Fruit fly (Drosophila melanogaster) whole organism, embryonic: ENCODE results near the gene CG14253.

ENCODE experiments used
- Ada2b ChIP-seq: fragments of 200-800 bp; sonication (Bioruptor generic); IDR thresholded peaks from 2 replicates; pipeline ENCODE4 v1.3.6; 2022; ENCODE audit warnings: missing biosample characterization, missing genetic modification characterization
- CG10267 ChIP-seq: fragments of 200-800 bp; sonication (Bioruptor generic); optimal IDR thresholded peaks from 2 replicates; lab custom pipeline; 2018; ENCODE audit warnings: missing biosample characterization, mild to moderate bottlenecking, missing genetic modification characterization, moderate library complexity
- CG10274 ChIP-seq: fragments of 200-800 bp; sonication (Bioruptor generic); optimal IDR thresholded peaks from 3 replicates; lab custom pipeline; 2017; ENCODE audit warnings: missing biosample characterization, mild to moderate bottlenecking, missing genetic modification characterization
- CG10431 ChIP-seq: fragments of 200-800 bp; sonication (Bioruptor generic); optimal IDR thresholded peaks from 3 replicates; lab custom pipeline; 2018; ENCODE audit warnings: missing biosample characterization, mild to moderate bottlenecking, missing genetic modification characterization
- CG10979 ChIP-seq: fragments of 200-800 bp; sonication (Bioruptor generic); optimal IDR thresholded peaks from 2 replicates; lab custom pipeline; 2018; ENCODE audit warnings: missing biosample characterization, mild to moderate bottlenecking, missing genetic modification characterization, moderate library complexity
- CG12744 ChIP-seq: fragments of 200-800 bp; sonication (Bioruptor generic); optimal IDR thresholded peaks from 2 replicates; lab custom pipeline; 2016; ENCODE audit warnings: missing biosample characterization, missing genetic modification characterization
- CG14441 ChIP-seq: fragments of 200-800 bp; sonication (Bioruptor generic); IDR thresholded peaks from 2 replicates; pipeline ENCODE4 v1.3.6; 2022; ENCODE audit warnings: missing biosample characterization, missing genetic modification characterization
- CG32532 ChIP-seq: fragments of 200-800 bp; sonication (Bioruptor generic); IDR thresholded peaks from 2 replicates; pipeline ENCODE4 v1.3.6; 2022; ENCODE audit warnings: missing biosample characterization, missing genetic modification characterization
- CG32772 ChIP-seq: fragments of 200-800 bp; sonication (Bioruptor generic); IDR thresholded peaks from 2 replicates; pipeline ENCODE4 v1.3.6; 2022; ENCODE audit warnings: missing biosample characterization, missing genetic modification characterization
- CG33213 ChIP-seq: fragments of 200-800 bp; sonication (Bioruptor generic); optimal IDR thresholded peaks from 3 replicates; lab custom pipeline; 2016; ENCODE audit warnings: missing biosample characterization, missing genetic modification characterization
- CG3407 ChIP-seq: fragments of 200-800 bp; sonication (Bioruptor generic); optimal IDR thresholded peaks from 2 replicates; lab custom pipeline; 2018; ENCODE audit warnings: missing biosample characterization, mild to moderate bottlenecking, missing genetic modification characterization
- CG34422 ChIP-seq: fragments of 200-800 bp; sonication (Bioruptor generic); IDR thresholded peaks from 3 replicates; pipeline ENCODE4 v1.3.6; 2022; ENCODE audit warnings: missing biosample characterization, missing genetic modification characterization
- CG3838 ChIP-seq: fragments of 200-800 bp; sonication (Bioruptor generic); optimal IDR thresholded peaks from 3 replicates; lab custom pipeline; 2016; ENCODE audit warnings: missing biosample characterization, missing genetic modification characterization
- CG4282 ChIP-seq: fragments of 200-800 bp; sonication (Bioruptor generic); optimal IDR thresholded peaks from 2 replicates; lab custom pipeline; 2016; ENCODE audit warnings: missing biosample characterization, missing genetic modification characterization
- CG4404 ChIP-seq: fragments of 200-800 bp; sonication (Bioruptor generic); IDR thresholded peaks from 2 replicates; pipeline ENCODE4 v1.3.6; 2022; ENCODE audit warnings: missing biosample characterization, missing genetic modification characterization
- CG4730 ChIP-seq: fragments of 200-800 bp; sonication (Bioruptor generic); IDR thresholded peaks from 2 replicates; pipeline ENCODE4 v1.3.6; 2022; ENCODE audit warnings: missing biosample characterization, missing genetic modification characterization
- CG5180 ChIP-seq: fragments of 200-800 bp; sonication (Bioruptor generic); optimal IDR thresholded peaks from 3 replicates; lab custom pipeline; 2017; ENCODE audit warnings: missing biosample characterization, missing genetic modification characterization, mild to moderate bottlenecking, moderate library complexity, missing genetic modification reagents
- CG5953 ChIP-seq: fragments of 200-800 bp; sonication (Bioruptor generic); IDR thresholded peaks from 2 replicates; pipeline ENCODE4 v1.3.6; 2022; ENCODE audit warnings: missing biosample characterization, missing genetic modification characterization
- CG6175 ChIP-seq: fragments of 200-800 bp; sonication (Bioruptor generic); IDR thresholded peaks from 3 replicates; pipeline ENCODE4 v1.3.6; 2022; ENCODE audit warnings: missing biosample characterization, missing genetic modification characterization
- CG6254 ChIP-seq: fragments of 200-800 bp; sonication (Bioruptor generic); optimal IDR thresholded peaks from 3 replicates; lab custom pipeline; 2017; ENCODE audit warnings: mild to moderate bottlenecking, missing biosample characterization, missing genetic modification reagents, missing genetic modification characterization
- CG6689 ChIP-seq: fragments of 200-800 bp; sonication (Bioruptor generic); IDR thresholded peaks from 2 replicates; pipeline ENCODE4 v1.3.6; 2022; ENCODE audit warnings: missing biosample characterization, missing genetic modification characterization
- CG6813 ChIP-seq: fragments of 200-800 bp; sonication (Bioruptor generic); optimal IDR thresholded peaks from 2 replicates; lab custom pipeline; 2017; ENCODE audit warnings: missing biosample characterization, missing genetic modification characterization, mild to moderate bottlenecking, moderate library complexity, missing genetic modification reagents
- CHES-1-like ChIP-seq: fragments of 200-800 bp; sonication (Bioruptor generic); optimal IDR thresholded peaks from 2 replicates; lab custom pipeline; 2016; ENCODE audit warnings: missing biosample characterization, missing genetic modification characterization
- HLHmδ ChIP-seq: fragments of 200-800 bp; sonication (Bioruptor generic); optimal IDR thresholded peaks from 2 replicates; lab custom pipeline; 2018; ENCODE audit warnings: missing biosample characterization, mild to moderate bottlenecking, missing genetic modification characterization, moderate library complexity
- Hmr ChIP-seq: fragments of 200-800 bp; sonication (Bioruptor generic); optimal IDR thresholded peaks from 3 replicates; lab custom pipeline; 2017; ENCODE audit warnings: mild to moderate bottlenecking, missing biosample characterization, missing genetic modification reagents, missing genetic modification characterization
- Lhr ChIP-seq: fragments of 200-800 bp; sonication (Bioruptor generic); optimal IDR thresholded peaks from 3 replicates; lab custom pipeline; 2017; ENCODE audit warnings: mild to moderate bottlenecking, missing biosample characterization, missing genetic modification reagents, missing genetic modification characterization
- MTF-1 ChIP-seq: fragments of 200-800 bp; sonication (Bioruptor generic); optimal IDR thresholded peaks from 2 replicates; lab custom pipeline; 2018; ENCODE audit warnings: missing biosample characterization, mild to moderate bottlenecking, missing genetic modification characterization, borderline replicate concordance
- NC2β ChIP-seq: fragments of 200-800 bp; sonication (Bioruptor generic); optimal IDR thresholded peaks from 2 replicates; lab custom pipeline; 2016; ENCODE audit warnings: missing biosample characterization, missing genetic modification characterization
- Ravus ChIP-seq: fragments of 200-800 bp; sonication (Bioruptor generic); IDR thresholded peaks from 2 replicates; pipeline ENCODE4 v1.3.6; 2022; ENCODE audit warnings: missing biosample characterization, missing genetic modification characterization
- Sry-δ ChIP-seq: fragments of 200-800 bp; sonication (Bioruptor generic); optimal IDR thresholded peaks from 2 replicates; lab custom pipeline; 2016; ENCODE audit warnings: missing biosample characterization, missing genetic modification characterization
- ash1 ChIP-seq: fragments of 200-800 bp; sonication (Bioruptor generic); optimal IDR thresholded peaks from 2 replicates; lab custom pipeline; 2018; ENCODE audit warnings: missing biosample characterization, mild to moderate bottlenecking, missing genetic modification characterization
- cato ChIP-seq: fragments of 200-800 bp; sonication (Bioruptor generic); optimal IDR thresholded peaks from 2 replicates; lab custom pipeline; 2016; ENCODE audit warnings: missing biosample characterization, missing genetic modification characterization, borderline replicate concordance
- chm ChIP-seq: fragments of 200-800 bp; sonication (Bioruptor generic); IDR thresholded peaks from 2 replicates; pipeline ENCODE4 v1.3.6; 2022; ENCODE audit warnings: missing biosample characterization, missing genetic modification characterization
- chn ChIP-seq: fragments of 200-800 bp; sonication (Bioruptor generic); optimal IDR thresholded peaks from 2 replicates; lab custom pipeline; 2016; ENCODE audit warnings: missing biosample characterization, missing genetic modification characterization
- corto ChIP-seq: fragments of 200-800 bp; sonication (Bioruptor generic); optimal IDR thresholded peaks from 2 replicates; lab custom pipeline; 2016; ENCODE audit warnings: missing biosample characterization, mild to moderate bottlenecking, missing genetic modification characterization, moderate library complexity
- crol ChIP-seq: fragments of 200-800 bp; sonication (Bioruptor generic); IDR thresholded peaks from 2 replicates; pipeline ENCODE4 v1.3.6; 2022; ENCODE audit warnings: missing biosample characterization, missing genetic modification characterization
- danr ChIP-seq: fragments of 200-800 bp; sonication (Bioruptor generic); IDR thresholded peaks from 2 replicates; pipeline ENCODE4 v1.3.6; 2022; ENCODE audit warnings: missing biosample characterization, missing genetic modification characterization
- dimm ChIP-seq: fragments of 200-800 bp; sonication (Bioruptor generic); IDR thresholded peaks from 2 replicates; pipeline ENCODE4 v1.3.6; 2022; ENCODE audit warnings: missing biosample characterization, missing genetic modification characterization
- disco-r ChIP-seq: fragments of 200-800 bp; sonication (Bioruptor generic); optimal IDR thresholded peaks from 2 replicates; lab custom pipeline; 2016; ENCODE audit warnings: missing biosample characterization, missing genetic modification characterization
- gfzf ChIP-seq: fragments of 200-800 bp; sonication (Bioruptor generic); optimal IDR thresholded peaks from 2 replicates; lab custom pipeline; 2016; ENCODE audit warnings: missing biosample characterization, mild to moderate bottlenecking, missing genetic modification characterization, moderate library complexity
- gro ChIP-seq: fragments of 200-800 bp; sonication (Bioruptor generic); optimal IDR thresholded peaks from 2 replicates; lab custom pipeline; 2016; ENCODE audit warnings: missing biosample characterization, missing genetic modification characterization
- jing ChIP-seq: fragments of 200-800 bp; sonication (Bioruptor generic); optimal IDR thresholded peaks from 2 replicates; lab custom pipeline; 2018; ENCODE audit warnings: missing biosample characterization, mild to moderate bottlenecking, missing genetic modification characterization
- jumu ChIP-seq: fragments of 200-800 bp; sonication (Bioruptor generic); optimal IDR thresholded peaks from 3 replicates; lab custom pipeline; 2016; ENCODE audit warnings: missing biosample characterization, missing genetic modification characterization
- kah ChIP-seq: fragments of 200-800 bp; sonication (Bioruptor generic); optimal IDR thresholded peaks from 2 replicates; lab custom pipeline; 2018; ENCODE audit warnings: missing biosample characterization, mild to moderate bottlenecking, missing genetic modification characterization
- prd ChIP-seq, 3 experiments: fragments of >200 bp in 2 of 3; fragments of 200-800 bp in 1 of 3; sonication (Bioruptor generic) in 1 of 3; optimal IDR thresholded peaks in 2 of 3; IDR thresholded peaks in 1 of 3; 2 replicates in 2 of 3; 3 replicates in 1 of 3; pipeline versions ENCODE4 v1.3.6 to Lab custom; 2017 to 2022; ENCODE audit warnings: missing biosample characterization in 1 of 3, missing genetic modification characterization in 1 of 3
- salm ChIP-seq: fragments of 200-800 bp; sonication (Bioruptor generic); optimal IDR thresholded peaks from 2 replicates; lab custom pipeline; 2018; ENCODE audit warnings: missing biosample characterization, mild to moderate bottlenecking, missing genetic modification characterization
- sens ChIP-seq: fragments of 200-800 bp; sonication (Bioruptor generic); peaks from one replicate; lab custom pipeline; 2016; ENCODE audit warnings: missing biosample characterization, missing genetic modification characterization
- seq ChIP-seq: fragments of 200-800 bp; sonication (Bioruptor generic); IDR thresholded peaks from 2 replicates; pipeline ENCODE4 v1.3.6; 2022; ENCODE audit warnings: missing biosample characterization, missing genetic modification characterization
- ssp ChIP-seq: fragments of 200-800 bp; sonication (Bioruptor generic); IDR thresholded peaks from 2 replicates; pipeline ENCODE4 v1.3.6; 2022; ENCODE audit warnings: missing biosample characterization, missing genetic modification characterization
- toy ChIP-seq: fragments of 200-800 bp; sonication (Bioruptor generic); IDR thresholded peaks from 2 replicates; pipeline ENCODE4 v1.3.6; 2022; ENCODE audit warnings: missing biosample characterization, missing genetic modification characterization
- trem ChIP-seq: fragments of 200-800 bp; optimal IDR thresholded peaks from 3 replicates; lab custom pipeline; 2019; ENCODE audit warnings: missing biosample characterization, mild to moderate bottlenecking, missing genetic modification characterization, moderate library complexity
- wek ChIP-seq: fragments of 200-800 bp; sonication (Bioruptor generic); optimal IDR thresholded peaks from 3 replicates; lab custom pipeline; 2018; ENCODE audit warnings: missing biosample characterization, mild to moderate bottlenecking, missing genetic modification characterization, moderate library complexity

Gene CG14253

dm6 chr3R:26953478-26953874 lies 24.9 kb upstream of the CG14253 start (continued):
- TF ChIP-seq wek (GFP tag; lab: Kevin White, UChicago) (no peak), crol (GFP tag; lab: Robert Waterston, UW) (no peak), disco-r (GFP tag; lab: Kevin White, UChicago) (no peak), sens (peak; percentile 87), CG3838 (GFP tag; lab: Kevin White, UChicago) (no peak), CG10431 (GFP tag; lab: Kevin White, UChicago) (no peak), Ada2b (no peak), prd (optimal IDR thresholded peaks at IDR 0.05; lab: Kevin White, UChicago) (no peak), prd (GFP tag; IDR thresholded peaks at IDR 0.05; lab: Robert Waterston, UW) (0 out of 3 replicates have a peak, but pooled peaks have one; percentile 23), CG6689 (GFP tag; lab: Robert Waterston, UW) (no peak), NC2β (GFP tag; lab: Kevin White, UChicago) (no peak), CG3407 (GFP tag; lab: Kevin White, UChicago) (no peak), salm (no peak), chn (no peak), CG5953 (GFP tag; lab: Robert Waterston, UW) (no peak), ssp (no peak), CG10979 (tag; lab: Kevin White, UChicago) (no peak), CG34422 (no peak), corto (GFP tag; lab: Kevin White, UChicago) (no peak), CG4282 (GFP tag; lab: Kevin White, UChicago) (no peak), CG32772 (no peak), Hmr (GFP tag; lab: Kevin White, UChicago) (no peak), kah (GFP tag; lab: Kevin White, UChicago) (no peak), chm (GFP tag; lab: Robert Waterston, UW) (no peak), Sry-δ (GFP tag; lab: Kevin White, UChicago) (no peak), CG4730 (GFP tag; lab: Robert Waterston, UW) (no peak), seq (GFP tag; lab: Robert Waterston, UW) (no peak), CG32532 (GFP tag; lab: Robert Waterston, UW) (no peak), cato (GFP tag; lab: Kevin White, UChicago) (peak; percentile 32), CG4404 (GFP tag; lab: Robert Waterston, UW) (no peak), CG33213 (GFP tag; lab: Kevin White, UChicago) (peak; percentile 9), danr (GFP tag; lab: Robert Waterston, UW) (no peak), MTF-1 (GFP tag; lab: Kevin White, UChicago) (no peak), CG6175 (GFP tag; lab: Robert Waterston, UW) (no peak), trem (tag; lab: Kevin White, UChicago) (no peak), CG10267 (tag; lab: Kevin White, UChicago) (no peak), CG6254 (GFP tag; lab: Kevin White, UChicago) (no peak), dimm (GFP tag; lab: Robert Waterston, UW) (no peak), gro (GFP tag; lab: Kevin White, UChicago) (peak; percentile 20), CHES-1-like (no peak), CG6813 (no peak), Lhr (GFP tag; lab: Kevin White, UChicago) (no peak), CG10274 (no peak), CG14441 (no peak), jumu (GFP tag; lab: Kevin White, UChicago) (no peak), gfzf (GFP tag; lab: Kevin White, UChicago) (no peak), CG5180 (GFP tag; lab: Kevin White, UChicago) (no peak), toy (GFP tag; lab: Robert Waterston, UW) (no peak), ash1 (no peak), Ravus (GFP tag; lab: Robert Waterston, UW) (no peak), jing (GFP tag; lab: Kevin White, UChicago) (no peak), CG12744 (GFP tag; lab: Kevin White, UChicago) (no peak), HLHmδ (GFP tag; lab: Kevin White, UChicago) (no peak)
